Worm (Caenorhabditis elegans) whole organism, early embryonic: ENCODE measurements around the gene glb-10.

Experiments used
- ceh-36 ChIP-seq: sonication (generic microtip); optimal IDR thresholded peaks from 2 replicates; lab custom pipeline; 2016; ENCODE audit warnings: missing genetic modification characterization, inconsistent platforms, missing compliant biosample characterization
- scrt-1 ChIP-seq: fragments of 200-800 bp; sonication (Bioruptor generic); IDR thresholded peaks from 2 replicates; pipeline ENCODE4 v1.3.6; 2022; ENCODE audit warnings: missing genetic modification characterization, missing compliant biosample characterization

- no peak for TF ChIP-seq scrt-1
- TF ChIP-seq ceh-36 (tag; lab: Kevin White, UChicago), result no peak
Measured at ce11 chrII:6286865-6287264, 22.2 kb downstream of the glb-10 start, which contains the start of gene F13H8.6.
